Worm (Caenorhabditis elegans): ENCODE results near the gene clec-254.

Gene clec-254

ce11 chrV:18737646-18738045 lies 16.6 kb downstream of the clec-254 start (continued):
- no peak for TF ChIP-seq blmp-1 (tag; optimal IDR thresholded peaks at IDR 0.05)

DNA sequence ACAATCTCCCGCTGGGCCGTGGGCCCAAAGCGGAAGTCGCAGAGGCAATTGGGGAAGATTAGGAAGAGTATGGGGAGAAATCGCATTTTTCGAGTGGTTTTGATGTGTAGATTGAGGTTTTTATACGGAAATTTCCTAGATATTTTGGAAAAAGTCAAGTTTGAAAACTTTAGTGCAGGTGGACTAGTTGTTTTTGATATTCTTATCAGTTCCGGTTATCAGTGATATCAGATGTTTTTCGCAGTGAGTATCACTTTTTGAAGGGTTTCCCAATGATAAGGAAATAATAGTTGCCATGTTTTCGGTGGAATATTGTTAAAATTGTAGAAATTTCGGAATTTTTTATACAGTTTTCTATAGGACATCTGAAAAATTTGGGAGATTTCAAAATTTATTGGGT lies 19.8 kb downstream of the clec-254 start, which contains the start of gene scl-20:
Gene scl-20 (minus strand): TSS at position 101 of the 400 bp plus-strand sequence.
- TF ChIP-seq hlh-17 (GFP tag; optimal IDR thresholded peaks at IDR 0.05; ENCODE audit: borderline replicate concordance), result no peak
- no peak for TF ChIP-seq ceh-63 (GFP tag; optimal IDR thresholded peaks at IDR 0.05)
- no peak for TF ChIP-seq grh-1 (GFP tag; IDR thresholded peaks at IDR 0.05)
- TF ChIP-seq snu-23 (GFP tag; optimal IDR thresholded peaks at IDR 0.05), result no peak
- no peak for TF ChIP-seq sptf-1 (tag; optimal IDR thresholded peaks at IDR 0.05)
- no peak for TF ChIP-seq sox-4 (tag; optimal IDR thresholded peaks at IDR 0.05)
- no peak for TF ChIP-seq skn-1 (tag; optimal IDR thresholded peaks at IDR 0.05)
- no peak for TF ChIP-seq elt-3 (tag; optimal IDR thresholded peaks at IDR 0.05)
- no peak for TF ChIP-seq fkh-4 (tag; optimal IDR thresholded peaks at IDR 0.05; ENCODE audit: borderline replicate concordance)
- no peak for TF ChIP-seq unc-62 (GFP tag; optimal IDR thresholded peaks at IDR 0.05)
- TF ChIP-seq zip-4 (GFP tag; optimal IDR thresholded peaks at IDR 0.05), result no peak
- no peak for TF ChIP-seq fkh-8 (tag; optimal IDR thresholded peaks at IDR 0.05)
- no peak for TF ChIP-seq hlh-4 (tag; optimal IDR thresholded peaks at IDR 0.05)
- no peak for TF ChIP-seq nhr-19 (GFP tag; conservative IDR thresholded peaks at IDR 0.05)

DNA sequence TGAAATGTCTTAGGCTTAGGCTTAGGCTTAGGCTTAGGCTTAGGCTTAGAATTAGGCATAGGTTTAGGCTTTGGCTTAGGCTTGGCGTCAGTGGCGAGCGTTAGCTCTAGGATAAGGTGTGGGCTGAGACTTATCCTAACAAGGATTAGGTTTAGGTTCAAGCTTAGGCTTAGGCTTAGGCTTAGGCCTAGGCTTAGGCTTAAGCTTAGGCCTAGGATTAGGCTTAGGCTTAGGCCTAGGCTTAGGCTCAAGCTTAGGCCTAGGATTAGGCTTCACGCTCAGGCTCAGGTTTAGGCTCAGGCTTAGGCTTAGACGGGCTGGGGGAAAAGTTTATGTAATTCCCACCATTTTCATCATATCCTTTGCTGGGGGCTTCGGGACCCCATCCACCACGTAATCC lies 20.3 kb downstream of the clec-254 start:
- no peak for TF ChIP-seq ceh-8 (GFP tag; optimal IDR thresholded peaks at IDR 0.05)
- no peak for TF ChIP-seq blmp-1 (tag; optimal IDR thresholded peaks at IDR 0.05)
- no peak for TF ChIP-seq unc-86 (tag; optimal IDR thresholded peaks at IDR 0.05)
- TF ChIP-seq nhr-28 (tag; optimal IDR thresholded peaks at IDR 0.05), result no peak
- no peak for TF ChIP-seq efl-1 (optimal IDR thresholded peaks at IDR 0.05)
- no peak for TF ChIP-seq efl-1 (GFP tag; optimal IDR thresholded peaks at IDR 0.05 in 1 of 2)
- no peak for TF ChIP-seq mab-9 (GFP tag; IDR thresholded peaks at IDR 0.05)
- TF ChIP-seq C16A3.4 (tag; optimal IDR thresholded peaks at IDR 0.05), result no peak
- TF ChIP-seq grh-1 (GFP tag; IDR thresholded peaks at IDR 0.05), result no peak
- TF ChIP-seq sptf-1 (tag; optimal IDR thresholded peaks at IDR 0.05), result no peak
- no peak for TF ChIP-seq nhr-47 (tag; optimal IDR thresholded peaks at IDR 0.05)
- TF ChIP-seq lin-39 (tag; optimal IDR thresholded peaks at IDR 0.05), result no peak
- TF ChIP-seq nhr-85 (tag), result no peak
- TF ChIP-seq lsy-2 (tag; optimal IDR thresholded peaks at IDR 0.05), result no peak
- no peak for TF ChIP-seq ztf-11 (tag; optimal IDR thresholded peaks at IDR 0.05)
- TF ChIP-seq alr-1 (tag; optimal IDR thresholded peaks at IDR 0.05; ENCODE audit: borderline replicate concordance), result no peak
- TF ChIP-seq nhr-20 (tag; optimal IDR thresholded peaks at IDR 0.05), result no peak
- TF ChIP-seq hlh-17 (GFP tag; optimal IDR thresholded peaks at IDR 0.05; ENCODE audit: borderline replicate concordance), result no peak

ce11 chrV:18731579-18732041 lies 22.6 kb downstream of the clec-254 start, which contains the start of the genes asp-18 and scl-19:
Gene asp-18 (minus strand): TSS chrV:18731679.
Gene scl-19 (plus strand): TSS chrV:18731991.
- TF ChIP-seq zip-4 (GFP tag; optimal IDR thresholded peaks at IDR 0.05), result no peak
- TF ChIP-seq snu-23 (GFP tag; optimal IDR thresholded peaks at IDR 0.05), result no peak
- no peak for TF ChIP-seq unc-62 (GFP tag; optimal IDR thresholded peaks at IDR 0.05)
- TF ChIP-seq dpl-1 (GFP tag; optimal IDR thresholded peaks at IDR 0.05), result no peak
- no peak for TF ChIP-seq rnt-1 (tag; optimal IDR thresholded peaks at IDR 0.05)
- TF ChIP-seq lir-3 (tag; optimal IDR thresholded peaks at IDR 0.05; ENCODE audit: poor library complexity), result no peak
- no peak for TF ChIP-seq ztf-11 (tag; optimal IDR thresholded peaks at IDR 0.05)
- TF ChIP-seq aha-1 (tag; optimal IDR thresholded peaks at IDR 0.05), result no peak
- no peak for TF ChIP-seq egl-27 (tag; optimal IDR thresholded peaks at IDR 0.05)
- no peak for TF ChIP-seq egl-13 (tag; optimal IDR thresholded peaks at IDR 0.05)
- TF ChIP-seq mdl-1 (tag; optimal IDR thresholded peaks at IDR 0.05), result no peak
- TF ChIP-seq elt-3 (tag; optimal IDR thresholded peaks at IDR 0.05), result no peak
